Worm (Caenorhabditis elegans) whole organism, L1 larva: Measurements from ENCODE around the gene M04B2.7.

ENCODE experiments used
- C04F5.9 ChIP-seq: sonication (generic microtip); optimal IDR thresholded peaks from 2 replicates; lab custom pipeline; 2016; ENCODE audit warnings: missing genetic modification characterization, missing compliant biosample characterization
- C16A3.4 ChIP-seq: fragments of 150-350 bp; optimal IDR thresholded peaks from 2 replicates; lab custom pipeline; 2014; ENCODE audit warnings: missing biosample characterization, missing genetic modification characterization
- F16B12.6 ChIP-seq: fragments of 150-350 bp; optimal IDR thresholded peaks from 2 replicates; lab custom pipeline; 2014; ENCODE audit warnings: missing biosample characterization, missing genetic modification characterization
- Y116A8C.19 ChIP-seq: sonication (generic microtip); optimal IDR thresholded peaks from 2 replicates; lab custom pipeline; 2016; ENCODE audit warnings: missing compliant biosample characterization, missing genetic modification characterization, borderline replicate concordance
- blmp-1 ChIP-seq: fragments of 150-350 bp; optimal IDR thresholded peaks from 2 replicates; lab custom pipeline; 2014; ENCODE audit warnings: missing biosample characterization, missing genetic modification characterization
- ceh-8 ChIP-seq: fragments of 200-800 bp; sonication (Bioruptor generic); optimal IDR thresholded peaks from 2 replicates; lab custom pipeline; 2018; ENCODE audit warnings: mild to moderate bottlenecking, missing genetic modification characterization, moderate library complexity, missing compliant biosample characterization
- ceh-82 ChIP-seq, 3 experiments: fragments of 150-350 bp in 1 of 3; sonication (generic microtip) in 2 of 3; optimal IDR thresholded peaks; 2 replicates each; lab custom pipeline; 2014 to 2017; ENCODE audit warnings: missing biosample characterization in 3 of 3, missing genetic modification characterization in 3 of 3
- ceh-88 ChIP-seq: fragments of 200-800 bp; sonication (Bioruptor generic); IDR thresholded peaks from 2 replicates; pipeline ENCODE4 v1.3.6; 2022; ENCODE audit warnings: missing genetic modification characterization, missing compliant biosample characterization
- ceh-90 ChIP-seq: sonication (generic microtip); optimal IDR thresholded peaks from 2 replicates; lab custom pipeline; 2016; ENCODE audit warnings: missing genetic modification characterization, missing compliant biosample characterization
- efl-1 ChIP-seq, 4 experiments: fragments of 150-350 bp; optimal IDR thresholded peaks in 3 of 4; peaks in 1 of 4; 1 replicate in 1 of 4; 2 replicates in 3 of 4; lab custom pipeline; 2014; ENCODE audit warnings: missing biosample characterization in 2 of 4, missing genetic modification characterization in 2 of 4, missing genetic modification reagents in 2 of 4
- efl-3 ChIP-seq: fragments of 200-800 bp; sonication (Bioruptor generic); optimal IDR thresholded peaks from 2 replicates; lab custom pipeline; 2018; ENCODE audit warnings: mild to moderate bottlenecking, missing genetic modification characterization, missing compliant biosample characterization
- egl-27 ChIP-seq, 2 experiments: fragments of 150-350 bp in 1 of 2; sonication (generic microtip); optimal IDR thresholded peaks; 3 replicates each; lab custom pipeline; 2017 to 2018; ENCODE audit warnings: missing biosample characterization in 2 of 2, missing genetic modification characterization in 2 of 2, missing genetic modification reagents in 2 of 2
- ets-5 ChIP-seq: fragments of 200-800 bp; sonication (Bioruptor generic); IDR thresholded peaks from 2 replicates; pipeline ENCODE4 v1.3.6; 2022; ENCODE audit warnings: missing genetic modification characterization, missing compliant biosample characterization
- fkh-10 ChIP-seq: sonication (generic microtip); optimal IDR thresholded peaks from 2 replicates; lab custom pipeline; 2017; ENCODE audit warnings: missing biosample characterization, missing genetic modification reagents, missing genetic modification characterization
- fkh-8 ChIP-seq: sonication (generic microtip); optimal IDR thresholded peaks from 2 replicates; lab custom pipeline; 2016; ENCODE audit warnings: mild to moderate bottlenecking, missing genetic modification characterization, missing compliant biosample characterization
- grh-1 ChIP-seq: fragments of 200-800 bp; sonication (Bioruptor generic); IDR thresholded peaks from 2 replicates; pipeline ENCODE4 v1.3.6; 2022; ENCODE audit warnings: missing genetic modification reagents, missing genetic modification characterization, missing compliant biosample characterization
- hlh-17 ChIP-seq: fragments of 200-800 bp; sonication (Bioruptor generic); optimal IDR thresholded peaks from 2 replicates; lab custom pipeline; 2018; ENCODE audit warnings: missing genetic modification characterization, mild to moderate bottlenecking, missing compliant biosample characterization, moderate library complexity, borderline replicate concordance
- hlh-4 ChIP-seq: sonication (generic microtip); optimal IDR thresholded peaks from 2 replicates; lab custom pipeline; 2016; ENCODE audit warnings: mild to moderate bottlenecking, missing genetic modification characterization, missing compliant biosample characterization
- hpl-2 ChIP-seq: fragments of 150-350 bp; optimal IDR thresholded peaks from 2 replicates; lab custom pipeline; 2014; ENCODE audit warnings: missing biosample characterization, missing genetic modification reagents, missing genetic modification characterization
- irx-1 ChIP-seq: sonication (generic microtip); optimal IDR thresholded peaks from 2 replicates; lab custom pipeline; 2016; ENCODE audit warnings: missing genetic modification characterization, missing compliant biosample characterization
- jun-1 ChIP-seq: fragments of 150-350 bp; optimal IDR thresholded peaks from 2 replicates; lab custom pipeline; 2014; ENCODE audit warnings: missing biosample characterization, missing genetic modification reagents, missing genetic modification characterization
- lin-14 ChIP-seq: fragments of 200-800 bp; sonication (Bioruptor generic); optimal IDR thresholded peaks from 2 replicates; lab custom pipeline; 2018; ENCODE audit warnings: mild to moderate bottlenecking, missing genetic modification characterization, moderate library complexity, missing compliant biosample characterization
- lin-15B ChIP-seq: fragments of 150-350 bp; sonication (generic microtip); optimal IDR thresholded peaks from 3 replicates; lab custom pipeline; 2014; ENCODE audit warnings: missing biosample characterization, missing genetic modification characterization
- lin-39 ChIP-seq: fragments of 150-350 bp; optimal IDR thresholded peaks from 2 replicates; lab custom pipeline; 2014; ENCODE audit warnings: missing biosample characterization, missing genetic modification reagents, missing genetic modification characterization
- lir-3 ChIP-seq: sonication (generic microtip); optimal IDR thresholded peaks from 2 replicates; lab custom pipeline; 2016; ENCODE audit warnings: mild to moderate bottlenecking, missing genetic modification characterization, moderate library complexity, missing compliant biosample characterization; ENCODE audit not compliant: poor library complexity
- lsy-2 ChIP-seq, 2 experiments: fragments of 150-350 bp; optimal IDR thresholded peaks; 2 replicates each; lab custom pipeline; 2014; ENCODE audit warnings: missing biosample characterization in 2 of 2, missing genetic modification characterization in 2 of 2
- mdl-1 ChIP-seq, 2 experiments: fragments of 150-350 bp; optimal IDR thresholded peaks; 2 replicates each; lab custom pipeline; 2014 to 2017; ENCODE audit warnings: missing biosample characterization in 2 of 2, missing genetic modification characterization in 2 of 2, inconsistent platforms in 1 of 2
- mef-2 ChIP-seq: fragments of 150-350 bp; optimal IDR thresholded peaks from 2 replicates; lab custom pipeline; 2014; ENCODE audit warnings: missing biosample characterization, missing genetic modification characterization
- nhr-11 ChIP-seq: fragments of 150-350 bp; optimal IDR thresholded peaks from 2 replicates; lab custom pipeline; 2014; ENCODE audit warnings: missing biosample characterization, missing genetic modification characterization
- nhr-20 ChIP-seq: sonication (generic microtip); optimal IDR thresholded peaks from 2 replicates; lab custom pipeline; 2016; ENCODE audit warnings: mild to moderate bottlenecking, missing genetic modification characterization, missing compliant biosample characterization
- nhr-237 ChIP-seq: fragments of 150-350 bp; optimal IDR thresholded peaks from 2 replicates; lab custom pipeline; 2014; ENCODE audit warnings: missing biosample characterization, missing genetic modification characterization
- nhr-28 ChIP-seq: fragments of 150-350 bp; optimal IDR thresholded peaks from 2 replicates; lab custom pipeline; 2014; ENCODE audit warnings: missing biosample characterization, missing genetic modification characterization
- nhr-47 ChIP-seq: sonication (generic microtip); optimal IDR thresholded peaks from 2 replicates; lab custom pipeline; 2016; ENCODE audit warnings: mild to moderate bottlenecking, missing genetic modification characterization, moderate library complexity, missing compliant biosample characterization
- nhr-71 ChIP-seq: sonication (generic microtip); optimal IDR thresholded peaks from 2 replicates; lab custom pipeline; 2016; ENCODE audit warnings: mild to moderate bottlenecking, missing genetic modification characterization, moderate library complexity, missing compliant biosample characterization
- nhr-76 ChIP-seq: sonication (generic microtip); optimal IDR thresholded peaks from 2 replicates; lab custom pipeline; 2017; ENCODE audit warnings: missing biosample characterization, missing genetic modification characterization
- nhr-90 ChIP-seq: sonication (generic microtip); optimal IDR thresholded peaks from 2 replicates; lab custom pipeline; 2016; ENCODE audit warnings: mild to moderate bottlenecking, missing genetic modification characterization, missing compliant biosample characterization; ENCODE audit not compliant: poor library complexity
- pag-3 ChIP-seq: sonication (generic microtip); optimal IDR thresholded peaks from 2 replicates; lab custom pipeline; 2017; ENCODE audit warnings: missing genetic modification characterization, mild to moderate bottlenecking, missing compliant biosample characterization, antibody characterized with exemption, borderline replicate concordance; ENCODE audit not compliant: insufficient read depth
- pax-3 ChIP-seq: fragments of 200-800 bp; sonication (Bioruptor generic); optimal IDR thresholded peaks from 2 replicates; lab custom pipeline; 2018; ENCODE audit warnings: mild to moderate bottlenecking, missing genetic modification characterization, moderate library complexity, missing compliant biosample characterization
- pqm-1 ChIP-seq: sonication (generic microtip); optimal IDR thresholded peaks from 3 replicates; lab custom pipeline; 2017; ENCODE audit warnings: missing biosample characterization, missing genetic modification characterization
- snu-23 ChIP-seq: sonication (generic microtip); optimal IDR thresholded peaks from 2 replicates; lab custom pipeline; 2016; ENCODE audit warnings: missing genetic modification characterization, missing compliant biosample characterization
- sup-37 ChIP-seq: fragments of 200-800 bp; sonication (Bioruptor generic); optimal IDR thresholded peaks from 2 replicates; lab custom pipeline; 2018; ENCODE audit warnings: mild to moderate bottlenecking, missing genetic modification characterization, missing compliant biosample characterization
- swsn-7 ChIP-seq: sonication (generic microtip); optimal IDR thresholded peaks from 2 replicates; lab custom pipeline; 2016; ENCODE audit warnings: missing genetic modification characterization, missing compliant biosample characterization
- tbx-2 ChIP-seq: sonication (generic microtip); optimal IDR thresholded peaks from 2 replicates; lab custom pipeline; 2016; ENCODE audit warnings: missing genetic modification characterization, missing compliant biosample characterization
- tlp-1 ChIP-seq: fragments of 150-350 bp; optimal IDR thresholded peaks from 2 replicates; lab custom pipeline; 2014; ENCODE audit warnings: missing biosample characterization, missing genetic modification characterization
- unc-130 ChIP-seq: fragments of 150-350 bp; optimal IDR thresholded peaks from 2 replicates; lab custom pipeline; 2017; ENCODE audit warnings: missing biosample characterization, missing genetic modification characterization, inconsistent platforms
- unc-62 ChIP-seq: fragments of 150-350 bp; optimal IDR thresholded peaks from 2 replicates; lab custom pipeline; 2014; ENCODE audit warnings: missing biosample characterization, missing genetic modification reagents, missing genetic modification characterization
- unc-86 ChIP-seq: sonication (generic microtip); optimal IDR thresholded peaks from 2 replicates; lab custom pipeline; 2016; ENCODE audit warnings: missing genetic modification characterization, missing compliant biosample characterization
- vab-15 ChIP-seq: sonication (generic microtip); optimal IDR thresholded peaks from 2 replicates; lab custom pipeline; 2017; ENCODE audit warnings: missing genotype, mild to moderate bottlenecking, missing genetic modification characterization, missing compliant biosample characterization
- xbp-1 ChIP-seq: sonication (generic microtip); optimal IDR thresholded peaks from 2 replicates; lab custom pipeline; 2016; ENCODE audit warnings: missing genetic modification characterization, missing compliant biosample characterization
- zip-4 ChIP-seq: fragments of 200-800 bp; sonication (Bioruptor generic); optimal IDR thresholded peaks from 2 replicates; lab custom pipeline; 2018; ENCODE audit warnings: mild to moderate bottlenecking, missing genetic modification characterization, moderate library complexity, missing compliant biosample characterization
- ztf-11 ChIP-seq, 2 experiments: sonication (generic microtip); optimal IDR thresholded peaks; 2 replicates each; lab custom pipeline; 2016 to 2017; ENCODE audit warnings: missing genetic modification characterization in 2 of 2, missing biosample characterization in 1 of 2, missing compliant biosample characterization in 1 of 2
- ztf-4 ChIP-seq: fragments of 150-350 bp; optimal IDR thresholded peaks from 2 replicates; lab custom pipeline; 2014; ENCODE audit warnings: missing biosample characterization, missing genetic modification characterization

The M04B2.7 gene

DNA sequence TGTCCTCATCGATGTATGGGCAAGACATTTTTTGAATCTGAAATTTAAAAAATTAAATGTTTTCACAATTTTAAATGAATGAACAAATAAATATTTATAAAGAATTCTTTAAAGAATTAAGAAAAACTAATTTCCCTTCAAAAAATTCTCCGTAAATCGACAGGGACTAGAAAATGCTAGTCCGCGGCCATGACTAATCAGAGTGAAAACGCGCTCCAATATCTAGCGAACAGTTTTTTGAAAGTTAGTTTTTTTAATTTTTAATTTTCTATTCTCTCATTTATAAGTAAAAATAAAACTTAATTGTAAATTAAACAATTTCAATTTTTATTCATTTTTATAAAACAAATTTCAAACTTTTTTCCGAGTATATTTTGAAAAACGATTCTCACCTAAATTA lies 44.2 kb upstream of the M04B2.7 start:
- TF ChIP-seq pax-3 (tag; lab: Kevin White, UChicago): peak; percentile 2
- TF ChIP-seq unc-62 (GFP tag; lab: Kevin White, UChicago): no peak
- no peak for TF ChIP-seq nhr-28 (tag; lab: Kevin White, UChicago)
- no peak for TF ChIP-seq hlh-17
- TF ChIP-seq swsn-7: peak; percentile 24
- TF ChIP-seq ztf-11 (tag; optimal IDR thresholded peaks at IDR 0.05; lab: Kevin White, UChicago): peak in 1 of 2 experiments; percentile 53
- TF ChIP-seq nhr-76 (tag; lab: Kevin White, UChicago): no peak
- peak; percentile 14 for TF ChIP-seq nhr-11 (tag; lab: Kevin White, UChicago)
- no peak for TF ChIP-seq hpl-2 (GFP tag; lab: Kevin White, UChicago)
- peak; percentile 14 for TF ChIP-seq lin-39
- TF ChIP-seq C04F5.9: peak; percentile 44
- TF ChIP-seq xbp-1 (tag; lab: Kevin White, UChicago): peak; percentile 49
- TF ChIP-seq ztf-4: no peak
- peak; percentile 70 for TF ChIP-seq nhr-90 (tag; lab: Kevin White, UChicago)
- TF ChIP-seq fkh-8 (tag; lab: Kevin White, UChicago): no peak
- no peak for TF ChIP-seq vab-15 (tag; lab: Kevin White, UChicago)
- TF ChIP-seq nhr-47 (tag; lab: Kevin White, UChicago): peak; percentile 63
- TF ChIP-seq grh-1 (GFP tag; lab: Robert Waterston, UW): no peak
- peak; percentile 69 for TF ChIP-seq lin-14
- peak; percentile 38 for TF ChIP-seq C16A3.4
- TF ChIP-seq snu-23: peak; percentile 15
- peak; percentile 89 for TF ChIP-seq ceh-90 (tag; lab: Kevin White, UChicago)
- no peak for TF ChIP-seq tlp-1
- peak; percentile 75 for TF ChIP-seq irx-1 (tag; lab: Kevin White, UChicago)
- TF ChIP-seq ceh-82 (tag; optimal IDR thresholded peaks at IDR 0.05; lab: Kevin White, UChicago): peak in 1 of 3 experiments; percentile 3
- TF ChIP-seq lir-3 (tag; lab: Kevin White, UChicago): peak; percentile 83
- peak; percentile 32 for TF ChIP-seq blmp-1 (tag; lab: Kevin White, UChicago)
- no peak for TF ChIP-seq hlh-4 (tag; lab: Kevin White, UChicago)
- TF ChIP-seq lin-15B (tag; lab: Kevin White, UChicago): peak; percentile 66
- TF ChIP-seq jun-1: no peak
- TF ChIP-seq sup-37 (GFP tag; lab: Kevin White, UChicago): no peak
- peak; percentile 66 for TF ChIP-seq nhr-71
- peak; percentile 31 for TF ChIP-seq tbx-2 (tag; lab: Kevin White, UChicago)
- no peak for TF ChIP-seq fkh-10 (GFP tag; lab: Kevin White, UChicago)
- peak; percentile 7 for TF ChIP-seq nhr-20
- TF ChIP-seq unc-130 (tag; lab: Kevin White, UChicago): no peak
- no peak for TF ChIP-seq ets-5 (GFP tag; lab: Robert Waterston, UW)
- TF ChIP-seq Y116A8C.19 (tag; lab: Kevin White, UChicago): no peak
- TF ChIP-seq lsy-2 (tag; optimal IDR thresholded peaks at IDR 0.05; lab: Kevin White, UChicago): peak; percentile 60 to 69
- no peak for TF ChIP-seq mdl-1 (tag; optimal IDR thresholded peaks at IDR 0.05; lab: Kevin White, UChicago)
- TF ChIP-seq unc-86 (tag; lab: Kevin White, UChicago): no peak
- TF ChIP-seq pag-3 (tag; lab: Kevin White, UChicago): no peak
- TF ChIP-seq ceh-88: peak; percentile 33; the same call in 1 of the 2 replicates
- TF ChIP-seq efl-3 (GFP tag; lab: Kevin White, UChicago): no peak
- no peak for TF ChIP-seq egl-27 (tag; optimal IDR thresholded peaks at IDR 0.05; lab: Kevin White, UChicago)
- no peak for TF ChIP-seq zip-4 (GFP tag; lab: Kevin White, UChicago)
- TF ChIP-seq efl-1 (optimal IDR thresholded peaks at IDR 0.05; lab: Kevin White, UChicago): peak; percentile 19 to 43
- peak; percentile 46 to 83 for TF ChIP-seq efl-1 (GFP tag; optimal IDR thresholded peaks at IDR 0.05 in 1 of 2; lab: Kevin White, UChicago)
- no peak for TF ChIP-seq mef-2 (tag; lab: Kevin White, UChicago)
- TF ChIP-seq ceh-8 (GFP tag; lab: Kevin White, UChicago): no peak
- no peak for TF ChIP-seq F16B12.6 (tag; lab: Kevin White, UChicago)
- no peak for TF ChIP-seq pqm-1 (tag; lab: Kevin White, UChicago)
- TF ChIP-seq nhr-237 (tag; lab: Kevin White, UChicago): no peak
